Fruit fly (Drosophila melanogaster) whole organism, embryonic: Measurements from ENCODE around the gene CG5641.

ENCODE experiments used
- Abd-B ChIP-seq: fragments of 200-800 bp; sonication (Bioruptor generic); optimal IDR thresholded peaks from 2 replicates; lab custom pipeline; 2018; ENCODE audit warnings: missing biosample characterization, mild to moderate bottlenecking, missing genetic modification characterization, moderate library complexity
- CG10543 ChIP-seq: fragments of 200-800 bp; sonication (Bioruptor generic); optimal IDR thresholded peaks from 3 replicates; lab custom pipeline; 2017; ENCODE audit warnings: missing biosample characterization, mild to moderate bottlenecking, missing genetic modification characterization, moderate library complexity
- CG11093 ChIP-seq: fragments of 200-800 bp; sonication (Bioruptor generic); IDR thresholded peaks from 3 replicates; pipeline ENCODE4 v1.3.6; 2022; ENCODE audit warnings: missing biosample characterization, missing genetic modification characterization
- CG12769 ChIP-seq: fragments of 200-800 bp; sonication (Bioruptor generic); optimal IDR thresholded peaks from 2 replicates; lab custom pipeline; 2019; ENCODE audit warnings: missing biosample characterization, mild to moderate bottlenecking, missing genetic modification characterization, moderate library complexity
- CG13296 ChIP-seq: fragments of 200-800 bp; sonication (Bioruptor generic); optimal IDR thresholded peaks from 3 replicates; lab custom pipeline; 2018; ENCODE audit warnings: missing biosample characterization, mild to moderate bottlenecking, missing genetic modification characterization
- CG13775 ChIP-seq: fragments of 200-800 bp; sonication (Bioruptor generic); optimal IDR thresholded peaks from 3 replicates; lab custom pipeline; 2017; ENCODE audit warnings: missing biosample characterization, mild to moderate bottlenecking, missing genetic modification characterization
- CG14441 ChIP-seq: fragments of 200-800 bp; sonication (Bioruptor generic); IDR thresholded peaks from 2 replicates; pipeline ENCODE4 v1.3.6; 2022; ENCODE audit warnings: missing biosample characterization, missing genetic modification characterization
- CG14710 ChIP-seq: fragments of 200-800 bp; sonication (Bioruptor generic); optimal IDR thresholded peaks from 3 replicates; lab custom pipeline; 2019; ENCODE audit warnings: missing biosample characterization, mild to moderate bottlenecking, missing genetic modification characterization, moderate library complexity
- CG15269 ChIP-seq: fragments of 200-800 bp; sonication (Bioruptor generic); optimal IDR thresholded peaks from 2 replicates; lab custom pipeline; 2018; ENCODE audit warnings: missing biosample characterization, mild to moderate bottlenecking, missing genetic modification characterization, moderate library complexity
- CG16813 ChIP-seq: fragments of 200-800 bp; sonication (Bioruptor generic); IDR thresholded peaks from 3 replicates; pipeline ENCODE4 v1.3.6; 2022; ENCODE audit warnings: missing biosample characterization, missing genetic modification characterization; ENCODE audit not compliant: partially characterized antibody
- CG17186 ChIP-seq: fragments of 200-800 bp; sonication (Bioruptor generic); optimal IDR thresholded peaks from 3 replicates; lab custom pipeline; 2017; ENCODE audit warnings: missing biosample characterization, missing genetic modification reagents, missing genetic modification characterization
- CG17359 ChIP-seq: fragments of 200-800 bp; sonication (Bioruptor generic); optimal IDR thresholded peaks from 3 replicates; lab custom pipeline; 2018; ENCODE audit warnings: missing biosample characterization, mild to moderate bottlenecking, missing genetic modification characterization, moderate library complexity
- CG17612 ChIP-seq: fragments of 200-800 bp; sonication (Bioruptor generic); IDR thresholded peaks from 2 replicates; pipeline ENCODE4 v1.3.6; 2022; ENCODE audit warnings: missing biosample characterization, missing genetic modification characterization
- CG30403 ChIP-seq: fragments of 200-800 bp; sonication (Bioruptor generic); optimal IDR thresholded peaks from 3 replicates; lab custom pipeline; 2016; ENCODE audit warnings: missing biosample characterization, missing genetic modification characterization
- CG33557 ChIP-seq: fragments of 200-800 bp; sonication (Bioruptor generic); optimal IDR thresholded peaks from 2 replicates; lab custom pipeline; 2019; ENCODE audit warnings: missing biosample characterization, mild to moderate bottlenecking, missing genetic modification characterization, moderate library complexity
- CG43689 ChIP-seq: fragments of 200-800 bp; sonication (Bioruptor generic); IDR thresholded peaks from 2 replicates; pipeline ENCODE4 v1.3.6; 2022; ENCODE audit warnings: missing biosample characterization, missing genetic modification characterization
- CG7372 ChIP-seq: fragments of 200-800 bp; sonication (Bioruptor generic); IDR thresholded peaks from 2 replicates; pipeline ENCODE4 v1.3.6; 2022; ENCODE audit warnings: missing biosample characterization, missing genetic modification characterization
- CG7839 ChIP-seq: fragments of 200-800 bp; sonication (Bioruptor generic); optimal IDR thresholded peaks from 3 replicates; lab custom pipeline; 2018; ENCODE audit warnings: missing biosample characterization, mild to moderate bottlenecking, missing genetic modification characterization, moderate library complexity
- CG7928 ChIP-seq: fragments of 200-800 bp; sonication (Bioruptor generic); optimal IDR thresholded peaks from 2 replicates; lab custom pipeline; 2017; ENCODE audit warnings: missing biosample characterization, mild to moderate bottlenecking, missing genetic modification characterization
- CG8290 ChIP-seq, 3 experiments: fragments of 200-800 bp; sonication (Bioruptor generic); optimal IDR thresholded peaks; 2 replicates each; lab custom pipeline; 2016 to 2019; ENCODE audit warnings: missing biosample characterization in 3 of 3, missing genetic modification characterization in 3 of 3, mild to moderate bottlenecking in 2 of 3, moderate library complexity in 1 of 3
- CHES-1-like ChIP-seq: fragments of 200-800 bp; sonication (Bioruptor generic); optimal IDR thresholded peaks from 2 replicates; lab custom pipeline; 2016; ENCODE audit warnings: missing biosample characterization, missing genetic modification characterization
- Dip2 ChIP-seq: fragments of 200-800 bp; sonication (Bioruptor generic); IDR thresholded peaks from 2 replicates; pipeline ENCODE4 v1.3.6; 2022; ENCODE audit warnings: missing biosample characterization, missing genetic modification characterization
- Dref ChIP-seq: fragments of 200-800 bp; sonication (Bioruptor generic); IDR thresholded peaks from 2 replicates; pipeline ENCODE4 v1.3.6; 2022; ENCODE audit warnings: missing biosample characterization, missing genetic modification characterization
- ERR ChIP-seq: fragments of 200-800 bp; sonication (Bioruptor generic); optimal IDR thresholded peaks from 2 replicates; lab custom pipeline; 2016; ENCODE audit warnings: missing biosample characterization, missing genetic modification characterization
- Hey ChIP-seq: fragments of 200-800 bp; sonication (Bioruptor generic); optimal IDR thresholded peaks from 3 replicates; lab custom pipeline; 2018; ENCODE audit warnings: missing biosample characterization, mild to moderate bottlenecking, missing genetic modification characterization
- Lhr ChIP-seq: fragments of 200-800 bp; sonication (Bioruptor generic); optimal IDR thresholded peaks from 3 replicates; lab custom pipeline; 2017; ENCODE audit warnings: mild to moderate bottlenecking, missing biosample characterization, missing genetic modification reagents, missing genetic modification characterization
- Lim3 ChIP-seq: fragments of 200-800 bp; sonication (Bioruptor generic); IDR thresholded peaks from 2 replicates; pipeline ENCODE4 v1.3.6; 2022; ENCODE audit warnings: missing biosample characterization, missing genetic modification characterization
- Mad ChIP-seq: fragments of 200-800 bp; sonication (Bioruptor generic); optimal IDR thresholded peaks from 2 replicates; lab custom pipeline; 2016; ENCODE audit warnings: missing biosample characterization, missing genetic modification characterization
- Myb ChIP-seq: fragments of 200-800 bp; sonication (Bioruptor generic); optimal IDR thresholded peaks from 2 replicates; lab custom pipeline; 2016; ENCODE audit warnings: missing biosample characterization, missing genetic modification characterization
- NC2α ChIP-seq: fragments of 200-800 bp; sonication (Bioruptor generic); optimal IDR thresholded peaks from 2 replicates; lab custom pipeline; 2016; ENCODE audit warnings: missing biosample characterization, missing genetic modification characterization
- bab2 ChIP-seq: fragments of 200-800 bp; sonication (Bioruptor generic); optimal IDR thresholded peaks from 2 replicates; lab custom pipeline; 2016; ENCODE audit warnings: missing biosample characterization, missing genetic modification characterization
- bcd ChIP-seq: fragments of 200-800 bp; sonication (Bioruptor generic); optimal IDR thresholded peaks from 2 replicates; lab custom pipeline; 2017; ENCODE audit warnings: missing biosample characterization, mild to moderate bottlenecking, missing genetic modification characterization
- cas ChIP-seq: fragments of 200-800 bp; sonication (Bioruptor generic); IDR thresholded peaks from 2 replicates; pipeline ENCODE4 v1.3.6; 2022; ENCODE audit warnings: missing biosample characterization, missing genetic modification characterization
- chif ChIP-seq, 2 experiments: fragments of 200-800 bp; sonication (Bioruptor generic); optimal IDR thresholded peaks; 3 replicates each; lab custom pipeline; 2016; ENCODE audit warnings: missing biosample characterization in 2 of 2, missing genetic modification characterization in 2 of 2
- fd3F ChIP-seq: fragments of 200-800 bp; sonication (Bioruptor generic); optimal IDR thresholded peaks from 2 replicates; lab custom pipeline; 2018; ENCODE audit warnings: missing biosample characterization, mild to moderate bottlenecking, missing genetic modification characterization, moderate library complexity
- grn ChIP-seq: fragments of 200-800 bp; sonication (Bioruptor generic); optimal IDR thresholded peaks from 3 replicates; lab custom pipeline; 2017; ENCODE audit warnings: missing biosample characterization, missing genetic modification characterization
- gro ChIP-seq: fragments of 200-800 bp; sonication (Bioruptor generic); optimal IDR thresholded peaks from 2 replicates; lab custom pipeline; 2016; ENCODE audit warnings: missing biosample characterization, missing genetic modification characterization
- hbn ChIP-seq: fragments of 200-800 bp; sonication (Bioruptor generic); IDR thresholded peaks from 2 replicates; pipeline ENCODE4 v1.3.6; 2022; ENCODE audit warnings: missing biosample characterization, missing genetic modification characterization; ENCODE audit not compliant: partially characterized antibody
- ind ChIP-seq: fragments of 200-800 bp; sonication (Bioruptor generic); optimal IDR thresholded peaks from 3 replicates; lab custom pipeline; 2016; ENCODE audit warnings: missing biosample characterization, missing genetic modification characterization
- kay ChIP-seq: fragments of 200-800 bp; sonication (Bioruptor generic); optimal IDR thresholded peaks from 2 replicates; lab custom pipeline; 2016; ENCODE audit warnings: missing biosample characterization, missing genetic modification characterization
- lbe ChIP-seq: fragments of 200-800 bp; sonication (Bioruptor generic); optimal IDR thresholded peaks from 2 replicates; lab custom pipeline; 2016; ENCODE audit warnings: missing biosample characterization, mild to moderate bottlenecking, missing genetic modification characterization
- luna ChIP-seq: fragments of 200-800 bp; sonication (Bioruptor generic); optimal IDR thresholded peaks from 2 replicates; lab custom pipeline; 2016; ENCODE audit warnings: missing biosample characterization, missing genetic modification characterization
- prd ChIP-seq, 3 experiments: fragments of >200 bp in 2 of 3; fragments of 200-800 bp in 1 of 3; sonication (Bioruptor generic) in 1 of 3; optimal IDR thresholded peaks in 2 of 3; IDR thresholded peaks in 1 of 3; 2 replicates in 2 of 3; 3 replicates in 1 of 3; pipeline versions ENCODE4 v1.3.6 to Lab custom; 2017 to 2022; ENCODE audit warnings: missing biosample characterization in 1 of 3, missing genetic modification characterization in 1 of 3
- ro ChIP-seq: fragments of 200-800 bp; sonication (Bioruptor generic); IDR thresholded peaks from 2 replicates; pipeline ENCODE4 v1.3.6; 2022; ENCODE audit warnings: missing biosample characterization, missing genetic modification characterization
- sens ChIP-seq: fragments of 200-800 bp; sonication (Bioruptor generic); peaks from one replicate; lab custom pipeline; 2016; ENCODE audit warnings: missing biosample characterization, missing genetic modification characterization
- sna ChIP-seq: fragments of 200-800 bp; sonication (Bioruptor generic); IDR thresholded peaks from 2 replicates; pipeline ENCODE4 v1.3.6; 2022; ENCODE audit warnings: missing biosample characterization, missing genetic modification characterization; ENCODE audit not compliant: partially characterized antibody
- toy ChIP-seq: fragments of 200-800 bp; sonication (Bioruptor generic); IDR thresholded peaks from 2 replicates; pipeline ENCODE4 v1.3.6; 2022; ENCODE audit warnings: missing biosample characterization, missing genetic modification characterization
- vnd ChIP-seq: fragments of 200-800 bp; sonication (Bioruptor generic); IDR thresholded peaks from 3 replicates; pipeline ENCODE4 v1.3.6; 2022; ENCODE audit warnings: missing biosample characterization, missing genetic modification characterization; ENCODE audit not compliant: partially characterized antibody
- yki ChIP-seq: fragments of >200 bp; optimal IDR thresholded peaks from 3 replicates; lab custom pipeline; 2018

Gene CG5641

DNA sequence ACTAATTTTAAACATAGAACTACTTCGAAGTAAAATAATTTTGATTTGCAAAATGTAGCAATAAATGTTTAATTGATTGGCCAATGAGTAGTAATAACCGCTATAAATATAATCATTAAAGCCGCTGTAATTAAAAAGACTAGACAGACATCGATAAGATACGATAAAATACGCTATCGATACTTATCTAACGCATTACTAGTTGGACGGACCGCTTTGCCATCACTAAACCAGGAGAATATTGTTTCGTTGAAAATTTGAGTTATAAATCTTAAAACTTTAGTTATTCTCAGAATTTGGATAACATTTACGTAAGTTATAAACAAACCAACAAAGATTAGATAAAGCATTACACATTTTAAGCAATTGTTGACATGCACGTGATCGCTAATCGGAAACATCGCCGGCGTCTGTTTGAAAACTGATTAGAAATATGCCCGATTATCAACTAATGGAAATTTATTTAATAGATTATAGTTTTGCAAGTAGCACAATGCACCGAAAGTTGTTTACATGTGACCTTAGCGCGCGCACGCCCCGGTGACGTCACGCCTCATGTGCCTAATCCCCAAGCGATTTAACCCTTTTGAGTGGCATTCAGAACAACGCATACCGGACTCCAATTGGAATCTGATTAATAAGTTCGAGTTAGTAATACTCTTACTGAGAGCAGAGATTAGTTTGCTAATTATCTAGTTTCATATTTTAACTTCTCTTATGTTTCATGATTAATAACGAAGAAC, 10.5 kb upstream of the CG5641 start, which contains the start of gene Desat1 (continued):
- TF ChIP-seq ind (GFP tag; lab: Kevin White, UChicago) (no peak), Dip2 (GFP tag; lab: Robert Waterston, UW) (no peak), CG10543 (GFP tag; lab: Kevin White, UChicago) (peak; percentile 31), Lhr (GFP tag; lab: Kevin White, UChicago) (no peak), CG13296 (GFP tag; lab: Kevin White, UChicago) (no peak), Abd-B (peak; percentile 41), yki (lab: Kevin White, UChicago) (no peak), chif (GFP tag; optimal IDR thresholded peaks at IDR 0.05; lab: Kevin White, UChicago) (no peak), Dref (GFP tag; lab: Robert Waterston, UW) (peak; percentile 84), CG13775 (no peak), CG14710 (tag; lab: Kevin White, UChicago) (peak; percentile 59), CHES-1-like (GFP tag; lab: Kevin White, UChicago) (peak; percentile 5), CG7928 (GFP tag; lab: Kevin White, UChicago) (no peak), Myb (peak; percentile 85), CG12769 (tag; lab: Kevin White, UChicago) (no peak), lbe (peak; percentile 50), CG7372 (GFP tag; lab: Robert Waterston, UW) (no peak), cas (GFP tag; lab: Robert Waterston, UW) (no peak), CG17359 (tag; lab: Kevin White, UChicago) (no peak), ro (no peak), bab2 (no peak), sna (peak; percentile 93), CG17612 (GFP tag; lab: Robert Waterston, UW) (no peak), bcd (GFP tag; lab: Kevin White, UChicago) (no peak), grn (no peak), Hey (tag; lab: Kevin White, UChicago) (no peak), vnd (GFP tag; lab: Robert Waterston, UW) (peak; percentile 90), hbn (GFP tag; lab: Robert Waterston, UW) (peak; percentile 89), CG7839 (tag; lab: Kevin White, UChicago) (no peak), prd (optimal IDR thresholded peaks at IDR 0.05; lab: Kevin White, UChicago) (no peak), prd (GFP tag; IDR thresholded peaks at IDR 0.05; lab: Robert Waterston, UW) (no peak), CG15269 (no peak), gro (GFP tag; lab: Kevin White, UChicago) (peak; percentile 6), CG43689 (GFP tag; lab: Robert Waterston, UW) (no peak), CG11093 (GFP tag; lab: Robert Waterston, UW) (no peak), CG14441 (GFP tag; lab: Robert Waterston, UW) (no peak), luna (no peak), CG8290 (GFP tag; optimal IDR thresholded peaks at IDR 0.05; lab: Kevin White, UChicago) (peak; percentile 26), CG8290 (tag; optimal IDR thresholded peaks at IDR 0.05; lab: Kevin White, UChicago) (peak in 1 of 2 experiments; percentile 18), CG17186 (peak; percentile 12), CG30403 (GFP tag; lab: Kevin White, UChicago) (peak; percentile 8), toy (no peak), CG33557 (GFP tag; lab: Kevin White, UChicago) (peak; percentile 23), kay (GFP tag; lab: Kevin White, UChicago) (no peak), Mad (GFP tag; lab: Kevin White, UChicago) (no peak), CG16813 (peak; percentile 90), fd3F (GFP tag; lab: Kevin White, UChicago) (no peak), ERR (GFP tag; lab: Kevin White, UChicago) (no peak), sens (GFP tag; lab: Kevin White, UChicago) (peak; percentile 69), NC2α (GFP tag; lab: Kevin White, UChicago) (no peak), Lim3 (GFP tag; lab: Robert Waterston, UW) (no peak)
